Worm (Caenorhabditis elegans) whole organism, late embryonic: Measurements from ENCODE around the gene flp-17.

Experiments used
- ceh-34 ChIP-seq: sonication (generic microtip); optimal IDR thresholded peaks from 2 replicates; lab custom pipeline; 2016; ENCODE audit warnings: mild to moderate bottlenecking, missing genetic modification characterization, missing compliant biosample characterization
- elt-2 ChIP-seq: sonication (generic microtip); optimal IDR thresholded peaks from 2 replicates; lab custom pipeline; 2016; ENCODE audit warnings: missing genetic modification reagents, missing genetic modification characterization, missing compliant biosample characterization
- madf-2 ChIP-seq: sonication (generic microtip); optimal IDR thresholded peaks from 2 replicates; lab custom pipeline; 2017; ENCODE audit warnings: missing genetic modification characterization, missing compliant biosample characterization
- nfya-1 ChIP-seq: sonication (generic microtip); optimal IDR thresholded peaks from 2 replicates; lab custom pipeline; 2017; ENCODE audit warnings: missing genetic modification characterization, mild to moderate bottlenecking, missing compliant biosample characterization, antibody characterized with exemption, moderate library complexity
- nhr-11 ChIP-seq: fragments of 150-350 bp; optimal IDR thresholded peaks from 2 replicates; lab custom pipeline; 2014; ENCODE audit warnings: missing biosample characterization, missing genetic modification characterization
- pag-3 ChIP-seq: sonication (generic microtip); optimal IDR thresholded peaks from 2 replicates; lab custom pipeline; 2016; ENCODE audit warnings: missing compliant biosample characterization, missing genetic modification characterization, borderline replicate concordance
- pha-4 ChIP-seq: fragments of 150-350 bp; optimal IDR thresholded peaks from 2 replicates; lab custom pipeline; 2018; ENCODE audit warnings: missing biosample characterization, missing genetic modification reagents, missing genetic modification characterization
- ref-2 ChIP-seq: sonication (generic microtip); optimal IDR thresholded peaks from 2 replicates; lab custom pipeline; 2016; ENCODE audit warnings: missing genetic modification characterization, missing compliant biosample characterization
- tbx-2 ChIP-seq: sonication (generic microtip); optimal IDR thresholded peaks from 2 replicates; lab custom pipeline; 2016; ENCODE audit warnings: missing genetic modification characterization, missing compliant biosample characterization
- unc-55 ChIP-seq: sonication (generic microtip); optimal IDR thresholded peaks from 2 replicates; lab custom pipeline; 2017; ENCODE audit warnings: missing biosample characterization, missing genetic modification reagents, missing genetic modification characterization

DNA sequence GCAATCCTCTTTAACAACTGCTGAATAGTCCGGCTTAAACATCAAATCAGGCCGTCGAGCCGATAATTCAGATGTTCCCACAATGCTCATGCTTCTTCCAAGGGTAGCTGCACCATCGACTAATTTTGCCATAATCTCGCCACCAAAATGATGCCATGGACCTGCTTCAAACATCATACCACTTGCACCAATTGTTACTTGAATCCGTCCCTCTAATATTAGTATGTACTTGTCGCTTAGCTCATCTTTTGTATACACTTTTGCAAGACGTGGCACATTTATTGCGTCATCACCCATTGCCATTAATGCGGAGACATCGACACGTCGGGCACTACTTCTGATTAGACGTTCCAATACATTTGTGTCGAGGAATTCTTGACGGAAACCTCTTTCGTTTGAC is 8.0 kb upstream of the flp-17 start:
- TF ChIP-seq madf-2: no peak
- no peak for TF ChIP-seq pag-3
- TF ChIP-seq nhr-11 (tag; lab: Kevin White, UChicago): no peak
- TF ChIP-seq elt-2 (tag; lab: Kevin White, UChicago): no peak
- no peak for TF ChIP-seq nfya-1 (tag; lab: Kevin White, UChicago)
- no peak for TF ChIP-seq unc-55
- TF ChIP-seq ceh-34 (tag; lab: Kevin White, UChicago): no peak
- no peak for TF ChIP-seq tbx-2 (tag; lab: Kevin White, UChicago)
- no peak for TF ChIP-seq pha-4
- TF ChIP-seq ref-2: no peak
